Worm (Caenorhabditis elegans) whole organism, mixed stage, embryonic: ENCODE results near the gene M04B2.6.

Experiments
- M03D4.4 ChIP-seq: sonication (generic microtip); optimal IDR thresholded peaks from 2 replicates; lab custom pipeline; 2017; ENCODE audit warnings: mild to moderate bottlenecking, missing genetic modification characterization, missing compliant biosample characterization
- bed-3 ChIP-seq: fragments of 200-800 bp; sonication (Bioruptor generic); optimal IDR thresholded peaks from 3 replicates; lab custom pipeline; 2018; ENCODE audit warnings: mild to moderate bottlenecking, missing genetic modification characterization, moderate library complexity, missing compliant biosample characterization
- blmp-1 ChIP-seq: fragments of 150-350 bp; optimal IDR thresholded peaks from 2 replicates; lab custom pipeline; 2014; ENCODE audit warnings: missing biosample characterization, missing genetic modification characterization
- ceh-39 ChIP-seq: fragments of 150-350 bp; optimal IDR thresholded peaks from 2 replicates; lab custom pipeline; 2014; ENCODE audit warnings: missing biosample characterization, missing genetic modification characterization
- ceh-43 ChIP-seq: fragments of 200-800 bp; sonication (Bioruptor generic); optimal IDR thresholded peaks from 2 replicates; lab custom pipeline; 2018; ENCODE audit warnings: mild to moderate bottlenecking, missing genetic modification characterization, moderate library complexity, missing compliant biosample characterization
- ces-1 ChIP-seq: fragments of 150-350 bp; optimal IDR thresholded peaks from 2 replicates; lab custom pipeline; 2014; ENCODE audit warnings: missing biosample characterization, missing genetic modification reagents, missing genetic modification characterization
- cnd-1 ChIP-seq: fragments of 200-800 bp; sonication (Bioruptor generic); optimal IDR thresholded peaks from 2 replicates; lab custom pipeline; 2018; ENCODE audit warnings: mild to moderate bottlenecking, missing genetic modification characterization, missing compliant biosample characterization
- drap-1 ChIP-seq: fragments of 200-800 bp; sonication (Bioruptor generic); optimal IDR thresholded peaks from 3 replicates; lab custom pipeline; 2018; ENCODE audit warnings: mild to moderate bottlenecking, missing genetic modification characterization, missing compliant biosample characterization
- elt-1 ChIP-seq: sonication (generic microtip); optimal IDR thresholded peaks from 2 replicates; lab custom pipeline; 2017; ENCODE audit warnings: missing genetic modification characterization, mild to moderate bottlenecking, missing compliant biosample characterization, antibody characterized with exemption, moderate library complexity, borderline replicate concordance; ENCODE audit not compliant: insufficient read depth
- elt-3 ChIP-seq: fragments of 150-350 bp; optimal IDR thresholded peaks from 2 replicates; lab custom pipeline; 2014; ENCODE audit warnings: missing biosample characterization, missing genetic modification characterization
- flh-1 ChIP-seq: fragments of 200-800 bp; sonication (Bioruptor generic); optimal IDR thresholded peaks from 2 replicates; lab custom pipeline; 2018; ENCODE audit warnings: mild to moderate bottlenecking, missing genetic modification characterization, moderate library complexity, missing compliant biosample characterization
- ham-2 ChIP-seq: fragments of 200-800 bp; sonication (Bioruptor generic); optimal IDR thresholded peaks from 2 replicates; lab custom pipeline; 2018; ENCODE audit warnings: mild to moderate bottlenecking, missing genetic modification characterization, missing compliant biosample characterization
- hlh-1 ChIP-seq: fragments of 150-350 bp; optimal IDR thresholded peaks from 2 replicates; lab custom pipeline; 2014; ENCODE audit warnings: missing biosample characterization, missing genetic modification reagents, missing genetic modification characterization
- lin-13 ChIP-seq: fragments of 150-350 bp; optimal IDR thresholded peaks from 2 replicates; lab custom pipeline; 2014; ENCODE audit warnings: missing biosample characterization, missing genetic modification characterization
- lin-32 ChIP-seq: fragments of 200-800 bp; sonication (Bioruptor generic); optimal IDR thresholded peaks from 2 replicates; lab custom pipeline; 2018; ENCODE audit warnings: mild to moderate bottlenecking, missing genetic modification characterization, missing compliant biosample characterization
- mep-1 ChIP-seq: fragments of 150-350 bp; optimal IDR thresholded peaks from 2 replicates; lab custom pipeline; 2017; ENCODE audit warnings: missing biosample characterization, missing genetic modification reagents, missing genetic modification characterization, inconsistent platforms
- nhr-12 ChIP-seq: fragments of 150-350 bp; optimal IDR thresholded peaks from 2 replicates; lab custom pipeline; 2014; ENCODE audit warnings: missing biosample characterization, missing genetic modification characterization
- nhr-2 ChIP-seq: fragments of 150-350 bp; optimal IDR thresholded peaks from 2 replicates; lab custom pipeline; 2014; ENCODE audit warnings: missing biosample characterization, missing genetic modification characterization
- nhr-237 ChIP-seq: fragments of 150-350 bp; optimal IDR thresholded peaks from 2 replicates; lab custom pipeline; 2014; ENCODE audit warnings: missing biosample characterization, missing genetic modification characterization
- nhr-76 ChIP-seq: sonication (generic microtip); optimal IDR thresholded peaks from 2 replicates; lab custom pipeline; 2017; ENCODE audit warnings: missing biosample characterization, missing genetic modification characterization
- pha-4 ChIP-seq: fragments of 150-350 bp; optimal IDR thresholded peaks from 2 replicates; lab custom pipeline; 2018; ENCODE audit warnings: missing biosample characterization, missing genetic modification reagents, missing genetic modification characterization
- sem-2 ChIP-seq: fragments of 200-800 bp; sonication (Bioruptor generic); optimal IDR thresholded peaks from 2 replicates; lab custom pipeline; 2018; ENCODE audit warnings: mild to moderate bottlenecking, missing genetic modification characterization, missing compliant biosample characterization
- snpc-4 ChIP-seq: fragments of 150-350 bp; optimal IDR thresholded peaks from 2 replicates; lab custom pipeline; 2014; ENCODE audit warnings: missing biosample characterization, missing genetic modification characterization
- sptf-1 ChIP-seq: sonication (generic microtip); optimal IDR thresholded peaks from 2 replicates; lab custom pipeline; 2017; ENCODE audit warnings: mild to moderate bottlenecking, missing genetic modification characterization, moderate library complexity, missing compliant biosample characterization
- tbx-8 ChIP-seq: fragments of 200-800 bp; sonication (Bioruptor generic); optimal IDR thresholded peaks from 2 replicates; lab custom pipeline; 2018; ENCODE audit warnings: mild to moderate bottlenecking, missing genetic modification characterization, moderate library complexity, missing compliant biosample characterization
- unc-120 ChIP-seq: sonication (generic microtip); optimal IDR thresholded peaks from 2 replicates; lab custom pipeline; 2017; ENCODE audit warnings: missing genetic modification characterization, missing compliant biosample characterization; ENCODE audit not compliant: poor library complexity, severe bottlenecking
- unc-39 ChIP-seq: fragments of 150-350 bp; optimal IDR thresholded peaks from 2 replicates; lab custom pipeline; 2014; ENCODE audit warnings: missing biosample characterization, missing genetic modification characterization
- unc-62 ChIP-seq: fragments of 150-350 bp; optimal IDR thresholded peaks from 2 replicates; lab custom pipeline; 2014; ENCODE audit warnings: missing biosample characterization, missing genetic modification reagents, missing genetic modification characterization
- zip-8 ChIP-seq: fragments of 150-350 bp; optimal IDR thresholded peaks from 2 replicates; lab custom pipeline; 2014; ENCODE audit warnings: missing biosample characterization, missing genetic modification characterization
- ztf-11 ChIP-seq: fragments of 150-350 bp; optimal IDR thresholded peaks from 2 replicates; lab custom pipeline; 2014; ENCODE audit warnings: missing biosample characterization, missing genetic modification characterization

The M04B2.6 gene

ce11 chrIV:11494924-11495323, 15.6 kb downstream of the M04B2.6 start:
- peak; percentile 47 for TF ChIP-seq ces-1 (GFP tag; lab: Kevin White, UChicago)
- no peak for TF ChIP-seq elt-1 (tag; lab: Kevin White, UChicago)

ce11 chrIV:11493899-11494298, 16.7 kb downstream of the M04B2.6 start:
- TF ChIP-seq unc-120 (tag; lab: Kevin White, UChicago) (no peak), mep-1 (tag; lab: Kevin White, UChicago) (no peak), ces-1 (GFP tag; lab: Kevin White, UChicago) (no peak), nhr-237 (tag; lab: Kevin White, UChicago) (no peak), elt-1 (tag; lab: Kevin White, UChicago) (no peak), hlh-1 (tag; lab: Kevin White, UChicago) (no peak), cnd-1 (tag; lab: Kevin White, UChicago) (no peak), elt-3 (tag; lab: Kevin White, UChicago) (no peak), lin-13 (tag; lab: Kevin White, UChicago) (no peak), sem-2 (no peak), pha-4 (tag; lab: Kevin White, UChicago) (no peak), ceh-43 (GFP tag; lab: Kevin White, UChicago) (no peak), ceh-39 (tag; lab: Kevin White, UChicago) (no peak), unc-62 (GFP tag; lab: Kevin White, UChicago) (no peak), ztf-11 (tag; lab: Kevin White, UChicago) (no peak), sptf-1 (tag; lab: Kevin White, UChicago) (no peak), nhr-2 (tag; lab: Kevin White, UChicago) (no peak), flh-1 (GFP tag; lab: Kevin White, UChicago) (no peak), zip-8 (tag; lab: Kevin White, UChicago) (no peak), unc-39 (tag; lab: Kevin White, UChicago) (no peak)

- TF ChIP-seq nhr-76 (tag; lab: Kevin White, UChicago) (no peak), snpc-4 (tag; lab: Kevin White, UChicago) (no peak), ces-1 (GFP tag; lab: Kevin White, UChicago) (no peak), sem-2 (no peak), drap-1 (no peak), nhr-12 (no peak), blmp-1 (tag; lab: Kevin White, UChicago) (no peak), nhr-2 (tag; lab: Kevin White, UChicago) (no peak), M03D4.4 (tag; lab: Kevin White, UChicago) (no peak), bed-3 (no peak)
Observed at ce11 chrIV:11492345-11492744, 18.2 kb downstream of the M04B2.6 start.

- TF ChIP-seq nhr-2 (tag; lab: Kevin White, UChicago) (no peak), ztf-11 (tag; lab: Kevin White, UChicago) (no peak), bed-3 (no peak), cnd-1 (tag; lab: Kevin White, UChicago) (no peak), elt-1 (tag; lab: Kevin White, UChicago) (no peak)
Observed at ce11 chrIV:11491422-11491821, 19.1 kb downstream of the M04B2.6 start.

ce11 chrIV:11489610-11490339, 20.8 kb downstream of the M04B2.6 start:
- TF ChIP-seq nhr-237 (tag; lab: Kevin White, UChicago), result no peak
- no peak for TF ChIP-seq ham-2 (GFP tag; lab: Kevin White, UChicago)
- no peak for TF ChIP-seq blmp-1 (tag; lab: Kevin White, UChicago)
- peak; percentile 72 for TF ChIP-seq unc-120 (tag; lab: Kevin White, UChicago)
- TF ChIP-seq hlh-1 (tag; lab: Kevin White, UChicago), result peak; percentile 47
- no peak for TF ChIP-seq sem-2
- TF ChIP-seq tbx-8 (GFP tag; lab: Kevin White, UChicago), result no peak
- peak; percentile 66 for TF ChIP-seq unc-62 (GFP tag; lab: Kevin White, UChicago)
- no peak for TF ChIP-seq lin-32 (GFP tag; lab: Kevin White, UChicago)
